Fruit fly (Drosophila melanogaster): ENCODE measurements around the gene neo.

DNA sequence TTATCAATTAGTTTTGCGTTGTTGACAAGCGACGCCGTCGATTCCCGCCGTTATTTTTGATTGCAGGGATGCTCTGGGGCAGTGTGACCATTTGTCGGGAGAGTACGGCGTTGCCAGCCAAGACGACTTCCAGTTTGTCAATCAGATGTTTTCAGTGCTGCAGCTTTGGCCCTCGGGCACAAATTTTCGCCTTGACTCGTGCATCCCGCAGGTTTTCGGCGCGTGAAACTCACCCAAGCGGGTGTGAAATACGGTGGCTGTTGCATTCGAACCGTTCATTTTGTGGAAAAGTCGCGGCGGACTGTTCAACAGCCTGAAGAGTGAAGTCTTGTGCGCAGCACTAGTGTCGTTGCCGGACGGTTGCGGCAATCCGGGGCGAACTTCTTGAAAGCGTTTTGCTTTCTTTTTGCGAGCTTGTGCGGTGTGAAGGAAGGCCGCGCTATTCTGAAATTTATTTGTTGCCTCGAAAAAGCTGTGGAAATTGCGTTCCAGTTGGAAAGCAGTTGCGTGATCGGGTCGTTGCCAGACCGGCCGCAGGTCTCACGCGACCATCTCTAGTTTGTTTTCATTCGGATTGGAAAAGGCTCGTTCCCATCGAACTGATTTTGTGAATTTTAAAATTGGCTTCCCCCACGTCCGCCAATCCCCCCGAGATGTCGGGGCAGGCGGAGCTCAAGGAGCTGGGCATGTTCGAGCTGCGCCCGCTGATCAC, 12.1 kb upstream of the neo start, which contains the start of the genes ca and ncd:
- TF ChIP-seq Dfd (GFP tag; optimal IDR thresholded peaks at IDR 0.05) (no peak), PHDP (tag; optimal IDR thresholded peaks at IDR 0.05) (no peak), kay (GFP tag; optimal IDR thresholded peaks at IDR 0.05) (no peak), ato (GFP tag; IDR thresholded peaks at IDR 0.05; ENCODE audit: partially characterized antibody) (no peak), CG32532 (GFP tag; IDR thresholded peaks at IDR 0.05) (no peak), Bdp1 (GFP tag; optimal IDR thresholded peaks at IDR 0.05) (no peak), Elba2 (GFP tag; optimal IDR thresholded peaks at IDR 0.05) (peak; percentile 82), CG8359 (GFP tag; optimal IDR thresholded peaks at IDR 0.05; ENCODE audit: borderline replicate concordance) (no peak), NC2α (GFP tag; optimal IDR thresholded peaks at IDR 0.05) (no peak), HHEX (GFP tag; optimal IDR thresholded peaks at IDR 0.05) (no peak), CG4360 (GFP tag; IDR thresholded peaks at IDR 0.05) (no peak), CG4404 (GFP tag; IDR thresholded peaks at IDR 0.05) (no peak), croc (GFP tag; conservative IDR thresholded peaks at IDR 0.05) (no peak), Atf3 (GFP tag; optimal IDR thresholded peaks at IDR 0.05) (no peak)

Measured in whole organism, embryonic.